Worm (Caenorhabditis elegans) whole organism, L2 larva: Measurements from ENCODE around the gene F42F12.11.

Experiments used
- C34F6.9 ChIP-seq: fragments of 150-350 bp; optimal IDR thresholded peaks from 2 replicates; lab custom pipeline; 2014; ENCODE audit warnings: missing biosample characterization, missing genetic modification characterization
- R02D3.7 ChIP-seq: fragments of 150-350 bp; optimal IDR thresholded peaks from 2 replicates; lab custom pipeline; 2014; ENCODE audit warnings: missing biosample characterization, missing genetic modification characterization
- ZK546.5 ChIP-seq: sonication (generic microtip); optimal IDR thresholded peaks from 2 replicates; lab custom pipeline; 2017; ENCODE audit warnings: missing biosample characterization, missing genetic modification characterization
- blmp-1 ChIP-seq: sonication (generic microtip); optimal IDR thresholded peaks from 2 replicates; lab custom pipeline; 2017; ENCODE audit warnings: missing genetic modification characterization, mild to moderate bottlenecking, missing compliant biosample characterization, antibody characterized with exemption, moderate library complexity; ENCODE audit not compliant: insufficient read depth
- ceh-16 ChIP-seq: fragments of 150-350 bp; optimal IDR thresholded peaks from 2 replicates; lab custom pipeline; 2014; ENCODE audit warnings: missing biosample characterization, missing genetic modification characterization
- egl-27 ChIP-seq: sonication (generic microtip); optimal IDR thresholded peaks from 3 replicates; lab custom pipeline; 2017; ENCODE audit warnings: missing biosample characterization, missing genetic modification reagents, missing genetic modification characterization
- lsy-2 ChIP-seq, 2 experiments: fragments of 150-350 bp in 1 of 2; sonication (generic microtip) in 1 of 2; optimal IDR thresholded peaks; 2 replicates each; lab custom pipeline; 2014 to 2017; ENCODE audit warnings: missing biosample characterization in 2 of 2, missing genetic modification characterization in 2 of 2
- nhr-10 ChIP-seq: sonication (generic microtip); optimal IDR thresholded peaks from 2 replicates; lab custom pipeline; 2017; ENCODE audit warnings: missing biosample characterization, missing genetic modification characterization
- nhr-6 ChIP-seq: fragments of 150-350 bp; optimal IDR thresholded peaks from 2 replicates; lab custom pipeline; 2014; ENCODE audit warnings: missing biosample characterization, missing genetic modification characterization
- sem-4 ChIP-seq: fragments of 150-350 bp; optimal IDR thresholded peaks from 2 replicates; lab custom pipeline; 2014; ENCODE audit warnings: missing biosample characterization, missing genetic modification reagents, missing genetic modification characterization
- snpc-4 ChIP-seq: fragments of 150-350 bp; optimal IDR thresholded peaks from 2 replicates; lab custom pipeline; 2014; ENCODE audit warnings: missing biosample characterization, missing genetic modification characterization
- unc-62 ChIP-seq: fragments of 150-350 bp; optimal IDR thresholded peaks from 2 replicates; lab custom pipeline; 2014; ENCODE audit warnings: missing biosample characterization, missing genetic modification reagents, missing genetic modification characterization
- ztf-11 ChIP-seq: sonication (generic microtip); optimal IDR thresholded peaks from 2 replicates; lab custom pipeline; 2017; ENCODE audit warnings: missing biosample characterization, missing genetic modification characterization

- TF ChIP-seq ceh-16 (tag; lab: Kevin White, UChicago) (no peak), ZK546.5 (tag; lab: Kevin White, UChicago) (no peak), ztf-11 (tag; lab: Kevin White, UChicago) (no peak), snpc-4 (tag; lab: Kevin White, UChicago) (no peak), unc-62 (GFP tag; lab: Kevin White, UChicago) (no peak), lsy-2 (tag; optimal IDR thresholded peaks at IDR 0.05; lab: Kevin White, UChicago) (no peak), R02D3.7 (tag; lab: Kevin White, UChicago) (no peak), egl-27 (tag; lab: Kevin White, UChicago) (no peak), C34F6.9 (tag; lab: Kevin White, UChicago) (no peak), nhr-6 (no peak), sem-4 (tag; lab: Kevin White, UChicago) (no peak), blmp-1 (no peak), nhr-10 (tag; lab: Kevin White, UChicago) (no peak)
These were observed 13.6 kb downstream of the F42F12.11 start, which contains the start of the genes nspc-15 and F19H6.6 for ce11 chrX:12360444-12360843.
